Fruit fly (Drosophila melanogaster) S2 (cell line): Measurements from ENCODE around the gene CG4783.

ENCODE experiments used
- CG8478 ChIP-seq: fragments of >200 bp; optimal IDR thresholded peaks from 2 replicates; lab custom pipeline; 2018
- CTCF ChIP-seq, 2 experiments: fragments of >200 bp; optimal IDR thresholded peaks; 2 replicates each; lab custom pipeline; 2018

The CG4783 gene

dm6 chr3R:19998418-19998817 lies 50.2 kb downstream of the CG4783 start:
- TF ChIP-seq CTCF (optimal IDR thresholded peaks at IDR 0.05; lab: Kevin White, UChicago) (no peak), CG8478 (no peak)
